Fruit fly (Drosophila melanogaster): ENCODE data around the gene CG13901.

CG13901 gene

DNA sequence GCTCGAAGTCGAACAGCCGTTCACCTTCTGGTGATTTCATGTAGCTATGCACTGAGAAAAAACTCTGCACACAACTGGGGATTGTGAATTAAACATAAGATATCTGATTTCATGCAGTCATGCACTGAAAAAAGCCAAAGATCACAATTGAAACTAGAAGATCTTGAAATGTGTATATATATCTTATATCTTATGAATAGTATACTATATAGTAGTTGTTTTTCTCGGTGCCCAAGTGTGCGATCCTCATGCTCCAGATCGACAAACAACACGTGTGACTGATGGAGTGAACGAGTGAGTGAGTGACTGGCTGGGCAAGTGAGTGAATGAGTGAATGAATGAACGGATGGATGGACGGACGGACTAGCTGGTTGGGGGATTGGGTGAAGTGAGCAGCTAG is 15.7 kb downstream of the CG13901 start (continued):
- TF ChIP-seq CG4820 (GFP tag; optimal IDR thresholded peaks at IDR 0.05) (peak; percentile 82), tll (GFP tag; optimal IDR thresholded peaks at IDR 0.05) (no peak), CG11695 (GFP tag; IDR thresholded peaks at IDR 0.05) (peak; percentile 66; the same call in 2 of the 3 replicates), CG4424 (GFP tag; optimal IDR thresholded peaks at IDR 0.05) (peak; percentile 79), Eip74EF (GFP tag; optimal IDR thresholded peaks at IDR 0.05) (peak in 1 of 2 experiments; percentile 78), pnt (GFP tag; optimal IDR thresholded peaks at IDR 0.05) (no peak), CG7357 (GFP tag; IDR thresholded peaks at IDR 0.05) (peak; percentile 42; the same call in 1 of the 3 replicates), bowl (GFP tag; IDR thresholded peaks at IDR 0.05) (peak; percentile 22; the same call in 1 of the 2 replicates), CG2120 (GFP tag; optimal IDR thresholded peaks at IDR 0.05) (peak; percentile 41), cwo (GFP tag; optimal IDR thresholded peaks at IDR 0.05) (peak; percentile 90), NC2α (GFP tag; optimal IDR thresholded peaks at IDR 0.05) (no peak), Chrac-16 (GFP tag; optimal IDR thresholded peaks at IDR 0.05) (peak; percentile 49), Dref (GFP tag; IDR thresholded peaks at IDR 0.05) (no peak), sr (GFP tag; IDR thresholded peaks at IDR 0.05) (no peak; the same call in 2 of the 3 replicates), CG30403 (GFP tag; optimal IDR thresholded peaks at IDR 0.05) (peak; percentile 64), Hmx (GFP tag; optimal IDR thresholded peaks at IDR 0.05) (no peak), CG12104 (GFP tag; optimal IDR thresholded peaks at IDR 0.05) (peak; percentile 48), Dp (GFP tag; optimal IDR thresholded peaks at IDR 0.05) (no peak), croc (GFP tag; conservative IDR thresholded peaks at IDR 0.05) (peak; percentile 35; the same call in 1 of the 3 replicates), eyg (GFP tag; optimal IDR thresholded peaks at IDR 0.05) (no peak), slp2 (GFP tag; optimal IDR thresholded peaks at IDR 0.05) (no peak), CG18011 (GFP tag; optimal IDR thresholded peaks at IDR 0.05) (no peak), wek (GFP tag; optimal IDR thresholded peaks at IDR 0.05) (peak; percentile 17), gt (GFP tag; IDR thresholded peaks at IDR 0.05) (peak; percentile 50; the same call in 1 of the 2 replicates), CG14014 (GFP tag; IDR thresholded peaks at IDR 0.05) (peak; percentile 45; the same call in 1 of the 2 replicates), gem (tag; optimal IDR thresholded peaks at IDR 0.05) (peak; percentile 85), CG4617 (GFP tag; optimal IDR thresholded peaks at IDR 0.05; ENCODE audit: borderline replicate concordance) (no peak), CG6854 (GFP tag; optimal IDR thresholded peaks at IDR 0.05) (peak; percentile 10), CG3847 (GFP tag; IDR thresholded peaks at IDR 0.05) (peak; percentile 8; the same call in 1 of the 2 replicates), grn (GFP tag; optimal IDR thresholded peaks at IDR 0.05) (no peak), CTCF (GFP tag; optimal IDR thresholded peaks at IDR 0.05) (peak; percentile 49), CG12155 (GFP tag; optimal IDR thresholded peaks at IDR 0.05) (peak; percentile 14), CG11696 (GFP tag; IDR thresholded peaks at IDR 0.05) (peak; percentile 68), lab (GFP tag; optimal IDR thresholded peaks at IDR 0.05) (peak; percentile 82), unc-4 (GFP tag; IDR thresholded peaks at IDR 0.05; ENCODE audit: partially characterized antibody) (no peak), zfh1 (GFP tag; IDR thresholded peaks at IDR 0.05) (peak; percentile 83), Hmr (GFP tag; optimal IDR thresholded peaks at IDR 0.05) (peak; percentile 54), CG33213 (GFP tag; optimal IDR thresholded peaks at IDR 0.05) (no peak), CG12071 (GFP tag; optimal IDR thresholded peaks at IDR 0.05) (peak; percentile 67)

DNA sequence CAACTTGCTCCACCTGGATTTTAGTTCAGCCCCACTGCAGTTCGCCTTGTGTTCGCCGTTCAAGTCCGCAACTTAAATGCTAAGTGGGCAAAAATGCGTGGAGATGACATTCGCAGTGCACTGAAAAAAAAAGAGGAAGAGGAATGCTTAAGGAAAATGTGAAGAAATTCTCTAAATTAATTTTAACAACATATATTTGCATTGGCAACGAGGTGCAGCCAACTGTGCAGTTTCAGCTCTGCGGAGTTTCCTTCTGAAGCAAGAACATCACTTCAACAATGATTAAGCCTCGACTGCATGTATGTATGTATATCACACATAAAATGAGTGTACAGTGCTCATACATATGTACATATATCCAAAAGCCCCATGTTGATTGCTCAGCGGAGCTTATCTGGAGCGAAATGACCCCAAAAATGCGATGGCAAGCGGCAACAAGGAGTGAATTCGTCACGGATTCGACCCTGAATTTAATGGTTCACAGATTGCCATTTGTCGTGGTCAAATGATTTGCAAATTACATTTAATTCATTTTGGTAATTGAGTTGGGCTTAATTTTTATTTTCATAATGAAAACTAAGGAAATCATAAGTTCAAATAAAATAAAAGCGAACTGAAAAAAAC is 16.5 kb downstream of the CG13901 start:
- TF ChIP-seq sens (GFP tag): peak; percentile 65
- TF ChIP-seq CG11093 (GFP tag; IDR thresholded peaks at IDR 0.05): 0 out of 3 replicates have a peak, but pooled peaks have one; percentile 12
- TF ChIP-seq grau (tag; optimal IDR thresholded peaks at IDR 0.05): no peak

Measured in whole organism, embryonic.